Fruit fly (Drosophila melanogaster): ENCODE data around the gene lectin-22C.
A peak's percentile ranks its signal among the peaks of the same experiment; 100 is the strongest.

lectin-22C gene

DNA sequence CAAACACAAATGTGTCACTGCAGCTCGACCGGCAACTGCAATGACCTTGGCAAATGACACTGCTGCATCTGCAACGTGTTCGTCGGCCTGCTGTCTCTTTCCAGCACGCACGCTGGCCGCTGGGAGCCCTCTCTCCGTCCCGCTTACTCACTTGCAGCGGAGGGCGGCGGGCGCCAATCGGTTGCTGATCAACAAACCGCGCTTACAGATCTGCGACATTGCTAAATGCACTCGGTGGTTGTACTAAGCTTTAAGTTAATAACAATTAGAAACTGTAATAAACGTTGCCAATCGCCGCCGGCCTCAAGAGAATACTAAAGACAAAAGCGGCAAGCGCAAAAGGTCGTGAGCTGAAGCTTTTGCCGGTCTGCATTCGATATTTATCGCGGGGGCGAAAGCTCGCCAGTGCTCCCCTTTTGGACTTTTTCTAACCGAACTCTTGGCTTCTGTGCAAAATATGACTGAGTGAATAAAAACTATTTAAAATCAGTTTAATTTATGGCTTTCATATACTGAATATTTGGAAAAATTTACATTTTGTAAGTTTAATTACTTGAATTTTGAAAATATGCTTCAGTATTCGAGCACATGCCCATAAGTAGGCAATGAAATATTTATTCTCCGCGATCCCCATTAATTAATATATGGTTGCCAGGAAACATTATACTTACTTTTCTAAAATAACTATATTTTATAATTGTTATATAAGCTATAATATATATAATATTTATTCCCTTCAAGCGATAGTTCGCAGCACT lies 49.5 kb downstream of the lectin-22C start, which contains the start of gene Got2 (continued):
- TF ChIP-seq row (GFP tag; IDR thresholded peaks at IDR 0.05) (peak; percentile 85), B-H1 (GFP tag; IDR thresholded peaks at IDR 0.05) (no peak), CG13894 (tag; optimal IDR thresholded peaks at IDR 0.05) (no peak), CG4282 (GFP tag; optimal IDR thresholded peaks at IDR 0.05) (no peak), cwo (GFP tag; optimal IDR thresholded peaks at IDR 0.05) (no peak), CG6791 (GFP tag; IDR thresholded peaks at IDR 0.05; ENCODE audit: partially characterized antibody) (peak; percentile 68; the same call in 2 of the 3 replicates), Nf-YB (GFP tag; optimal IDR thresholded peaks at IDR 0.05) (no peak), lab (GFP tag; optimal IDR thresholded peaks at IDR 0.05) (peak; percentile 34), trem (tag; optimal IDR thresholded peaks at IDR 0.05) (no peak), Sry-δ (GFP tag; optimal IDR thresholded peaks at IDR 0.05) (peak; percentile 11), cad (GFP tag; optimal IDR thresholded peaks at IDR 0.05) (no peak), CG17328 (GFP tag; IDR thresholded peaks at IDR 0.05) (no peak), gro (GFP tag; optimal IDR thresholded peaks at IDR 0.05) (no peak), Xbp1 (GFP tag; optimal IDR thresholded peaks at IDR 0.05) (peak; percentile 27), CG11504 (tag; optimal IDR thresholded peaks at IDR 0.05) (peak; percentile 44), CG5245 (GFP tag; optimal IDR thresholded peaks at IDR 0.05) (no peak), caup (GFP tag; optimal IDR thresholded peaks at IDR 0.05; ENCODE audit: severe bottlenecking) (no peak), Fer2 (tag; optimal IDR thresholded peaks at IDR 0.05) (no peak), cg (GFP tag; optimal IDR thresholded peaks at IDR 0.05) (no peak), gsb (GFP tag; IDR thresholded peaks at IDR 0.05) (no peak), CG1603 (tag; optimal IDR thresholded peaks at IDR 0.05) (peak; percentile 24), CG6765 (GFP tag; optimal IDR thresholded peaks at IDR 0.05) (no peak), hbn (GFP tag; IDR thresholded peaks at IDR 0.05; ENCODE audit: partially characterized antibody) (peak; percentile 79), CG15269 (tag; optimal IDR thresholded peaks at IDR 0.05) (peak; percentile 29), CG1832 (GFP tag; optimal IDR thresholded peaks at IDR 0.05) (peak; percentile 74), Kr (GFP tag; optimal IDR thresholded peaks at IDR 0.05) (no peak), CG3847 (GFP tag; IDR thresholded peaks at IDR 0.05) (0 out of 2 replicates have a peak, but pooled peaks have one; percentile 33), eyg (GFP tag; optimal IDR thresholded peaks at IDR 0.05) (no peak), az2 (GFP tag; optimal IDR thresholded peaks at IDR 0.05) (no peak), Oli (tag; optimal IDR thresholded peaks at IDR 0.05) (peak; percentile 31), Max (GFP tag; optimal IDR thresholded peaks at IDR 0.05) (no peak), CG9437 (GFP tag; optimal IDR thresholded peaks at IDR 0.05) (peak; percentile 61), CG2875 (GFP tag; optimal IDR thresholded peaks at IDR 0.05) (no peak), CG3281 (GFP tag; optimal IDR thresholded peaks at IDR 0.05) (no peak), PHDP (tag; optimal IDR thresholded peaks at IDR 0.05) (peak; percentile 10), Gug (GFP tag; IDR thresholded peaks at IDR 0.05) (no peak), CG12391 (tag; optimal IDR thresholded peaks at IDR 0.05) (peak; percentile 64), CG17385 (GFP tag; optimal IDR thresholded peaks at IDR 0.05) (peak; percentile 21), Bgb (GFP tag; IDR thresholded peaks at IDR 0.05; ENCODE audit: partially characterized antibody) (peak; percentile 88), Sin3A (optimal IDR thresholded peaks at IDR 0.05) (no peak), lmd (GFP tag; IDR thresholded peaks at IDR 0.05) (peak; percentile 25; the same call in 1 of the 2 replicates), CG10979 (tag; optimal IDR thresholded peaks at IDR 0.05) (no peak), Ada2b (GFP tag; IDR thresholded peaks at IDR 0.05) (peak; percentile 37; the same call in 1 of the 2 replicates), wek (GFP tag; optimal IDR thresholded peaks at IDR 0.05) (no peak), kah (GFP tag; optimal IDR thresholded peaks at IDR 0.05) (peak; percentile 16), CG15073 (GFP tag; optimal IDR thresholded peaks at IDR 0.05) (no peak), E2f1 (GFP tag; IDR thresholded peaks at IDR 0.05) (no peak), Drgx (GFP tag; IDR thresholded peaks at IDR 0.05) (peak; percentile 36; the same call in 1 of the 2 replicates), insv (GFP tag; optimal IDR thresholded peaks at IDR 0.05) (no peak)
